Worm (Caenorhabditis elegans): ENCODE results near the gene flp-25.

The flp-25 gene

ce11 chrIII:9361228-9361627 is at the start of gene flp-25:
TSS of gene flp-25 (plus strand) at chrIII:9361528.
- no peak for TF ChIP-seq pros-1 (tag; optimal IDR thresholded peaks at IDR 0.05)
- no peak for TF ChIP-seq pha-2 (tag; optimal IDR thresholded peaks at IDR 0.05)
- no peak for TF ChIP-seq hlh-13 (GFP tag; optimal IDR thresholded peaks at IDR 0.05)
- no peak for TF ChIP-seq ceh-30 (tag; optimal IDR thresholded peaks at IDR 0.05)
- TF ChIP-seq ceh-48 (tag; optimal IDR thresholded peaks at IDR 0.05), result no peak
- TF ChIP-seq hlh-6 (tag; optimal IDR thresholded peaks at IDR 0.05), result no peak
- TF ChIP-seq ceh-34 (tag; optimal IDR thresholded peaks at IDR 0.05), result no peak
- no peak for TF ChIP-seq zip-5 (tag; optimal IDR thresholded peaks at IDR 0.05)
- no peak for TF ChIP-seq tbx-2 (tag; optimal IDR thresholded peaks at IDR 0.05)
- TF ChIP-seq madf-2 (tag; optimal IDR thresholded peaks at IDR 0.05), result no peak
- TF ChIP-seq ceh-6 (GFP tag; optimal IDR thresholded peaks at IDR 0.05), result no peak
- no peak for TF ChIP-seq nhr-11 (tag; optimal IDR thresholded peaks at IDR 0.05)
- no peak for TF ChIP-seq eyg-1 (tag; optimal IDR thresholded peaks at IDR 0.05)
- TF ChIP-seq lim-6 (tag; optimal IDR thresholded peaks at IDR 0.05), result no peak
- TF ChIP-seq rnt-1 (tag; optimal IDR thresholded peaks at IDR 0.05), result no peak

ce11 chrIII:9314476-9314875 is 46.9 kb upstream of the flp-25 start, which contains the start of gene C40H1.8:
TSS of gene C40H1.8 (plus strand) at chrIII:9314717.
- TF ChIP-seq unc-3 (GFP tag; conservative IDR thresholded peaks at IDR 0.05) (no peak), unc-3 (tag; optimal IDR thresholded peaks at IDR 0.05) (no peak), Y22D7AL.16 (tag; optimal IDR thresholded peaks at IDR 0.05) (no peak), ceh-45 (GFP tag; IDR thresholded peaks at IDR 0.05) (no peak), che-1 (tag; optimal IDR thresholded peaks at IDR 0.05) (no peak), fax-1 (tag; optimal IDR thresholded peaks at IDR 0.05) (no peak), rnt-1 (tag; optimal IDR thresholded peaks at IDR 0.05) (no peak), pax-1 (tag; optimal IDR thresholded peaks at IDR 0.05) (no peak), hlh-30 (tag; optimal IDR thresholded peaks at IDR 0.05; ENCODE audit: insufficient read depth) (no peak), K02D7.2 (tag; optimal IDR thresholded peaks at IDR 0.05) (no peak), ceh-9 (tag; optimal IDR thresholded peaks at IDR 0.05) (no peak), T23F11.4 (GFP tag; optimal IDR thresholded peaks at IDR 0.05) (no peak), ceh-30 (tag; optimal IDR thresholded peaks at IDR 0.05) (no peak), eyg-1 (tag; optimal IDR thresholded peaks at IDR 0.05) (no peak), fkh-6 (tag; optimal IDR thresholded peaks at IDR 0.05) (no peak), tbx-2 (tag; optimal IDR thresholded peaks at IDR 0.05) (no peak), unc-86 (tag; optimal IDR thresholded peaks at IDR 0.05) (no peak)

ce11 chrIII:9315180-9315579 is 46.1 kb upstream of the flp-25 start:
- TF ChIP-seq fkh-6 (tag; optimal IDR thresholded peaks at IDR 0.05) (no peak), K09A11.1 (tag; optimal IDR thresholded peaks at IDR 0.05; ENCODE audit: insufficient read depth) (no peak), ahr-1 (tag; optimal IDR thresholded peaks at IDR 0.05) (no peak), nhr-11 (tag; optimal IDR thresholded peaks at IDR 0.05) (no peak), pax-1 (tag; optimal IDR thresholded peaks at IDR 0.05) (no peak), rnt-1 (tag; optimal IDR thresholded peaks at IDR 0.05) (no peak), unc-55 (GFP tag; optimal IDR thresholded peaks at IDR 0.05) (no peak)

- TF ChIP-seq ceh-18 (tag; optimal IDR thresholded peaks at IDR 0.05) (no peak), hlh-6 (tag; optimal IDR thresholded peaks at IDR 0.05) (no peak), C38D4.7 (GFP tag; optimal IDR thresholded peaks at IDR 0.05) (no peak), npax-4 (tag; optimal IDR thresholded peaks at IDR 0.05) (no peak)
Observed at ce11 chrIII:9317601-9318000, 43.7 kb upstream of the flp-25 start.

ce11 chrIII:9319641-9320040 is 41.7 kb upstream of the flp-25 start, which contains the start of gene C40H1.9:
TSS of gene C40H1.9 (plus strand) at chrIII:9319941.
- no peak for TF ChIP-seq C38D4.7 (GFP tag; optimal IDR thresholded peaks at IDR 0.05)
- TF ChIP-seq dmd-4 (tag; optimal IDR thresholded peaks at IDR 0.05; ENCODE audit: borderline replicate concordance), result no peak
- no peak for TF ChIP-seq zip-5 (tag; optimal IDR thresholded peaks at IDR 0.05)
- no peak for TF ChIP-seq odd-2 (tag; optimal IDR thresholded peaks at IDR 0.05)
- no peak for TF ChIP-seq ceh-31 (tag; optimal IDR thresholded peaks at IDR 0.05)
- no peak for TF ChIP-seq npax-4 (tag; optimal IDR thresholded peaks at IDR 0.05)
- no peak for TF ChIP-seq fkh-6 (tag; optimal IDR thresholded peaks at IDR 0.05)
- no peak for TF ChIP-seq rnt-1 (tag; optimal IDR thresholded peaks at IDR 0.05)

Measured in whole organism, late embryonic.